Worm (Caenorhabditis elegans) whole organism, young adult: ENCODE results near the gene srd-32.

Source experiments
- B0336.3 ChIP-seq: fragments of 200-800 bp; sonication (Bioruptor generic); IDR thresholded peaks from 2 replicates; pipeline ENCODE4 v1.3.6; 2022; ENCODE audit warnings: missing genetic modification characterization, missing compliant biosample characterization
- F23B12.7 ChIP-seq: sonication (generic microtip); optimal IDR thresholded peaks from 2 replicates; lab custom pipeline; 2017; ENCODE audit warnings: missing genetic modification characterization, mild to moderate bottlenecking, missing compliant biosample characterization, antibody characterized with exemption, moderate library complexity; ENCODE audit not compliant: insufficient read depth
- F39B2.1 ChIP-seq: fragments of 200-800 bp; sonication (Bioruptor generic); IDR thresholded peaks from 2 replicates; pipeline ENCODE4 v1.3.6; 2022; ENCODE audit warnings: missing genetic modification reagents, missing genetic modification characterization, missing compliant biosample characterization
- F52B5.7 ChIP-seq: sonication (generic microtip); optimal IDR thresholded peaks from 2 replicates; lab custom pipeline; 2016; ENCODE audit warnings: mild to moderate bottlenecking, missing genetic modification characterization, missing compliant biosample characterization
- F57C9.4 ChIP-seq: sonication (generic microtip); optimal IDR thresholded peaks from 2 replicates; lab custom pipeline; 2017; ENCODE audit warnings: mild to moderate bottlenecking, missing genetic modification characterization, missing compliant biosample characterization
- Y79H2A.3 ChIP-seq: fragments of 200-800 bp; sonication (Bioruptor generic); conservative IDR thresholded peaks from 2 replicates; pipeline ENCODE4 v1.3.6; 2022; ENCODE audit warnings: missing genetic modification reagents, missing genetic modification characterization, missing compliant biosample characterization
- ZK185.1 ChIP-seq: sonication (generic microtip); optimal IDR thresholded peaks from 2 replicates; lab custom pipeline; 2016; ENCODE audit warnings: mild to moderate bottlenecking, missing genetic modification characterization, missing compliant biosample characterization; ENCODE audit not compliant: poor library complexity, severe bottlenecking
- akir-1 ChIP-seq: fragments of 200-800 bp; sonication (Bioruptor generic); optimal IDR thresholded peaks from 2 replicates; lab custom pipeline; 2018; ENCODE audit warnings: mild to moderate bottlenecking, missing genetic modification characterization, moderate library complexity, missing compliant biosample characterization
- atf-7 ChIP-seq: sonication (generic microtip); optimal IDR thresholded peaks from 2 replicates; lab custom pipeline; 2017; ENCODE audit warnings: mild to moderate bottlenecking, missing genetic modification characterization, missing compliant biosample characterization
- cebp-1 ChIP-seq, 2 experiments: fragments of 200-800 bp in 1 of 2; sonication (Bioruptor generic) in 1 of 2; sonication (generic microtip) in 1 of 2; IDR thresholded peaks in 1 of 2; optimal IDR thresholded peaks in 1 of 2; 2 replicates each; pipeline versions ENCODE4 v1.3.6 to Lab custom; 2017 to 2022; ENCODE audit warnings: missing compliant biosample characterization in 2 of 2, missing genetic modification characterization in 2 of 2, mild to moderate bottlenecking in 1 of 2, missing genetic modification reagents in 1 of 2, moderate library complexity in 1 of 2
- cebp-2 ChIP-seq: fragments of 200-800 bp; sonication (Bioruptor generic); IDR thresholded peaks from 2 replicates; pipeline ENCODE4 v1.3.6; 2022; ENCODE audit warnings: missing genetic modification characterization, missing compliant biosample characterization
- ceh-40 ChIP-seq: fragments of 200-800 bp; sonication (Bioruptor generic); IDR thresholded peaks from 2 replicates; pipeline ENCODE4 v1.3.6; 2022; ENCODE audit warnings: missing genetic modification characterization, missing compliant biosample characterization
- egrh-3 ChIP-seq: fragments of 200-800 bp; sonication (Bioruptor generic); IDR thresholded peaks from 2 replicates; pipeline ENCODE4 v1.3.6; 2022; ENCODE audit warnings: missing genetic modification reagents, missing genetic modification characterization, missing compliant biosample characterization
- fkh-3 ChIP-seq: sonication (generic microtip); optimal IDR thresholded peaks from 2 replicates; lab custom pipeline; 2016; ENCODE audit warnings: mild to moderate bottlenecking, missing genetic modification characterization, missing compliant biosample characterization
- him-1 ChIP-seq: sonication (generic microtip); optimal IDR thresholded peaks from 2 replicates; lab custom pipeline; 2016; ENCODE audit warnings: missing genotype, missing genetic modification reagents, missing genetic modification characterization, missing compliant biosample characterization
- lin-40 ChIP-seq: sonication (generic microtip); optimal IDR thresholded peaks from 2 replicates; lab custom pipeline; 2016; ENCODE audit warnings: missing genetic modification characterization, mild to moderate bottlenecking, missing compliant biosample characterization, missing genotype, missing genetic modification reagents
- lsy-27 ChIP-seq: sonication (generic microtip); optimal IDR thresholded peaks from 2 replicates; lab custom pipeline; 2017; ENCODE audit warnings: missing genetic modification characterization, mild to moderate bottlenecking, missing compliant biosample characterization, antibody characterized with exemption, missing genotype, borderline replicate concordance; ENCODE audit not compliant: insufficient read depth
- mel-28 ChIP-seq: sonication (generic microtip); optimal IDR thresholded peaks from 2 replicates; lab custom pipeline; 2016; ENCODE audit warnings: borderline replicate concordance, mild to moderate bottlenecking, missing genetic modification characterization, missing compliant biosample characterization
- mxl-1 ChIP-seq: sonication (generic microtip); optimal IDR thresholded peaks from 2 replicates; lab custom pipeline; 2016; ENCODE audit warnings: missing genetic modification characterization, missing compliant biosample characterization
- nfya-1 ChIP-seq: sonication (generic microtip); optimal IDR thresholded peaks from 2 replicates; lab custom pipeline; 2017; ENCODE audit warnings: antibody characterized with exemption, missing compliant biosample characterization, missing genetic modification characterization, borderline replicate concordance; ENCODE audit not compliant: insufficient read depth
- nfyb-1 ChIP-seq: fragments of 200-800 bp; sonication (Bioruptor generic); IDR thresholded peaks from 2 replicates; pipeline ENCODE4 v1.3.6; 2022; ENCODE audit warnings: missing genetic modification reagents, missing genetic modification characterization, missing compliant biosample characterization
- nhr-80 ChIP-seq: sonication (generic microtip); optimal IDR thresholded peaks from 2 replicates; lab custom pipeline; 2016; ENCODE audit warnings: missing genetic modification characterization, missing compliant biosample characterization
- nhr-90 ChIP-seq: sonication (generic microtip); optimal IDR thresholded peaks from 2 replicates; lab custom pipeline; 2016; ENCODE audit warnings: missing genotype, mild to moderate bottlenecking, missing genetic modification characterization, missing compliant biosample characterization
- rpc-1 ChIP-seq, 2 experiments: fragments of 150-350 bp in 1 of 2; sonication (generic microtip) in 1 of 2; optimal IDR thresholded peaks; 2 replicates each; lab custom pipeline; 2014 to 2018; ENCODE audit warnings: missing biosample characterization in 1 of 2, missing genetic modification characterization in 1 of 2, missing genetic modification reagents in 1 of 2, missing genotype in 1 of 2
- sea-2 ChIP-seq: fragments of 200-800 bp; sonication (Bioruptor generic); IDR thresholded peaks from 2 replicates; pipeline ENCODE4 v1.3.6; 2022; ENCODE audit warnings: missing genetic modification characterization, missing compliant biosample characterization
- snpc-4 ChIP-seq, 5 experiments: fragments of 150-350 bp in 1 of 5; sonication (generic microtip) in 4 of 5; optimal IDR thresholded peaks; 2 replicates each; lab custom pipeline; 2014 to 2018; ENCODE audit warnings: missing genetic modification characterization in 5 of 5, missing biosample characterization in 3 of 5, antibody characterized with exemption in 2 of 5, mild to moderate bottlenecking in 2 of 5, missing compliant biosample characterization in 2 of 5, missing genotype in 2 of 5, moderate library complexity in 2 of 5, missing genetic modification reagents in 1 of 5
- sptf-2 ChIP-seq: fragments of 200-800 bp; sonication (Bioruptor generic); optimal IDR thresholded peaks from 2 replicates; lab custom pipeline; 2018; ENCODE audit warnings: mild to moderate bottlenecking, missing genetic modification characterization, missing compliant biosample characterization
- tbx-9 ChIP-seq: sonication (generic microtip); optimal IDR thresholded peaks from 2 replicates; lab custom pipeline; 2016; ENCODE audit warnings: borderline replicate concordance, missing genetic modification characterization, inconsistent platforms, missing compliant biosample characterization
- tlf-1 ChIP-seq: fragments of 200-800 bp; sonication (Bioruptor generic); optimal IDR thresholded peaks from 2 replicates; lab custom pipeline; 2018; ENCODE audit warnings: mild to moderate bottlenecking, missing genetic modification characterization, missing compliant biosample characterization
- zfh-2 ChIP-seq: fragments of 200-800 bp; sonication (Bioruptor generic); conservative IDR thresholded peaks from 2 replicates; pipeline ENCODE4 v1.3.6; 2022; ENCODE audit warnings: missing genetic modification reagents, missing genetic modification characterization, missing compliant biosample characterization

srd-32 gene

DNA sequence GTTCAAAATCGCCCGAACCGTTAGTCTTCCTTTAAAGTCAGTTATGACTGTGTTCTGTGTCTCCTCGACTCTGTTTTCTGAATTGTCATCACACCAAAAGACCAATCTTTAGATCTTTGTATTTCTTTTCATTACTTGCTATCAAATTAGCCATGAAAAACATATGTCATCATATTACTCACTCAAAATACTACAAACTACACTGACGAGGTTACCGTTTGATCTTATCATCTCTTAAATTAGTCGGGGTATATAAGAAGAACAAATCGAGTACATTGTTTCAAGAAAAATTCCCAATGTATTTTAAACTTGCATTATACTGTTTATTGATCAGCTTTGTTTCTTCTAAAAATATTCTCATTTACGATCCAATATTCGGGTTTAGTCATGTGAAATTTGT lies 43.1 kb downstream of the srd-32 start, which contains the start of gene ugt-13:
Gene ugt-13 (plus strand): TSS at position 294 of the 400 bp plus-strand sequence.
- TF ChIP-seq nhr-90 (tag; lab: Kevin White, UChicago) (no peak), cebp-2 (GFP tag; lab: Robert Waterston, UW) (no peak), mel-28 (tag; lab: Kevin White, UChicago) (no peak), ZK185.1 (tag; lab: Kevin White, UChicago) (no peak), atf-7 (tag; lab: Kevin White, UChicago) (no peak), B0336.3 (GFP tag; lab: Robert Waterston, UW) (no peak), mxl-1 (tag; lab: Kevin White, UChicago) (no peak), lin-40 (tag; lab: Kevin White, UChicago) (peak; percentile 7)
- TF ChIP-seq, all 124 proteins: peak for 1

DNA sequence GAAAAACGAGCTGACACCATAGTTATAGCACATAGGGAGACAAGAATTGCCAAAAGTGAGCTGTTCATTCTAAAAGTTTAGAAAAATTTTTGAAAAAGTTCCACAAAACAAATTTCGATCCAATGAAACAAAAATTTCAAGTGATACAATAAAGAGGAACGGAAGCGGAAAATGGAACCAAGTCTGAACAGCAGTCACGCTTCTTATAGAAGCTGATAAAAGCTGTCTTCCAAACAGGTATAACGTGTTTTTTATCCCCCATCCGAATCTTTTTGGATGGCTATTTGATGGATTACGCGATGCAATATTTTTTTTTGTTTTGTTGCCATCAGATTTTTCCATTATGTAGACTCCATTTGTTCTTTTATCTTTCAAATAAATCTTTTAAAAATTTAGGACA lies 46.8 kb downstream of the srd-32 start, which contains the start of gene H23N18.5:
Gene H23N18.5 (minus strand): TSS at position 69 of the 400 bp plus-strand sequence.
- TF ChIP-seq lsy-27 (tag; lab: Kevin White, UChicago) (no peak), akir-1 (GFP tag; lab: Kevin White, UChicago) (no peak), F39B2.1 (GFP tag; lab: Robert Waterston, UW) (no peak), ceh-40 (GFP tag; lab: Robert Waterston, UW) (no peak)

DNA sequence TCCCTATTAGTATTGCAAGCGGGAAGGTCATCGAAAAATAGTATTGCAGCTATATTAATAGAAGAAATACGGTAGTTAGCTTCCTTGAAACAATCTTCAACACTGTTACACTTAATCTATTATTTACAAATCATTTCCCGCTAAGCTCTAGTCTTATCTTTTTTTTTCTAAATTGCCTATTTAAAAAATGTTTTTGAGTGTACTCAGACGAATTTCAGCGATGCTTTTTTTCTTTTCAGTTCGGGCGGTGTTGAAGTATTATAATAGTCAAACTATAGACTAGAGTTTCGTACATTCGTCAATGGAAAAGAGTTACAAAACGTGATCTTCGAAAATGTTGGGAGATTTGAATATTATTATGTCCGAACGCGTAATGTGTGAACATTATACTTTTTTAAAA lies 48.4 kb downstream of the srd-32 start:
- TF ChIP-seq sea-2 (GFP tag; lab: Robert Waterston, UW) (no peak), snpc-4 (GFP tag; optimal IDR thresholded peaks at IDR 0.05; lab: Kevin White, UChicago) (no peak), snpc-4 (tag; optimal IDR thresholded peaks at IDR 0.05; lab: Kevin White, UChicago) (peak in 2 of 4 experiments; percentile 54 to 80)

- TF ChIP-seq nfya-1 (tag; lab: Kevin White, UChicago) (no peak), rpc-1 (optimal IDR thresholded peaks at IDR 0.05; lab: Kevin White, UChicago) (no peak), rpc-1 (tag; optimal IDR thresholded peaks at IDR 0.05; lab: Kevin White, UChicago) (no peak), nhr-80 (peak; percentile 37)
Observed at ce11 chrV:4914879-4915278, 49.4 kb downstream of the srd-32 start, which contains the start of gene H23N18.6. Gene H23N18.6 (minus strand): TSS chrV:4915079.

- TF ChIP-seq F23B12.7 (no peak), zfh-2 (GFP tag; lab: Robert Waterston, UW) (peak; percentile 74), sptf-2 (no peak), cebp-1 (GFP tag; IDR thresholded peaks at IDR 0.05; lab: Robert Waterston, UW) (no peak), cebp-1 (tag; optimal IDR thresholded peaks at IDR 0.05; lab: Kevin White, UChicago) (no peak), Y79H2A.3 (no peak), tbx-9 (tag; lab: Kevin White, UChicago) (no peak), tlf-1 (GFP tag; lab: Kevin White, UChicago) (no peak), him-1 (tag; lab: Kevin White, UChicago) (no peak), nfyb-1 (GFP tag; lab: Robert Waterston, UW) (no peak), fkh-3 (no peak), egrh-3 (GFP tag; lab: Robert Waterston, UW) (peak; percentile 46; the same call in 1 of the 2 replicates), F57C9.4 (no peak), F52B5.7 (tag; lab: Kevin White, UChicago) (no peak)
Observed at ce11 chrV:4918091-4918624, 52.7 kb downstream of the srd-32 start, which contains the start of gene C02E7.7. Gene C02E7.7 (minus strand): TSS chrV:4918574.
